Worm (Caenorhabditis elegans) whole organism, L4 larva: ENCODE data around the gene mesp-1.
A peak's percentile ranks its signal among the peaks of the same experiment; 100 is the strongest.

Experiments used
- R02D3.7 ChIP-seq: fragments of 150-350 bp; sonication (generic microtip); optimal IDR thresholded peaks from 3 replicates; lab custom pipeline; 2014; ENCODE audit warnings: missing biosample characterization, missing genetic modification characterization
- T26A8.4 ChIP-seq: fragments of 200-800 bp; sonication (Bioruptor generic); IDR thresholded peaks from 2 replicates; pipeline ENCODE4 v1.3.6; 2022; ENCODE audit warnings: missing genetic modification characterization, missing compliant biosample characterization
- Y105C5A.15 ChIP-seq: fragments of 200-800 bp; sonication (Bioruptor generic); IDR thresholded peaks from 2 replicates; pipeline ENCODE4 v1.3.6; 2022; ENCODE audit warnings: missing genetic modification characterization, missing compliant biosample characterization
- Y48G9A.11 ChIP-seq: fragments of 200-800 bp; sonication (Bioruptor generic); IDR thresholded peaks from 2 replicates; pipeline ENCODE4 v1.3.6; 2022; ENCODE audit warnings: missing genetic modification reagents, missing genetic modification characterization, missing compliant biosample characterization
- Y75B8A.6 ChIP-seq: fragments of 200-800 bp; sonication (Bioruptor generic); IDR thresholded peaks from 2 replicates; pipeline ENCODE4 v1.3.6; 2022; ENCODE audit warnings: missing genetic modification reagents, missing genetic modification characterization, missing compliant biosample characterization
- ZK546.5 ChIP-seq, 2 experiments: sonication (generic microtip); optimal IDR thresholded peaks; 2 replicates each; lab custom pipeline; 2017; ENCODE audit warnings: missing biosample characterization in 2 of 2, missing genetic modification characterization in 2 of 2
- aly-2 ChIP-seq: sonication (generic microtip); optimal IDR thresholded peaks from 2 replicates; lab custom pipeline; 2018; ENCODE audit warnings: missing biosample characterization, missing genetic modification characterization
- ama-1 ChIP-seq: fragments of 150-350 bp; optimal IDR thresholded peaks from 2 replicates; lab custom pipeline; 2014; ENCODE audit warnings: inconsistent platforms, mixed read lengths
- ceh-32 ChIP-seq: sonication (generic microtip); optimal IDR thresholded peaks from 2 replicates; lab custom pipeline; 2016; ENCODE audit warnings: mild to moderate bottlenecking, missing genetic modification characterization, missing compliant biosample characterization; ENCODE audit not compliant: poor library complexity
- ceh-44 ChIP-seq: fragments of 200-800 bp; sonication (Bioruptor generic); IDR thresholded peaks from 2 replicates; pipeline ENCODE4 v1.3.6; 2022; ENCODE audit warnings: missing genetic modification reagents, missing genetic modification characterization, missing compliant biosample characterization
- ceh-62 ChIP-seq: sonication (generic microtip); optimal IDR thresholded peaks from 2 replicates; lab custom pipeline; 2017; ENCODE audit warnings: missing biosample characterization, missing genetic modification characterization
- ctbp-1 ChIP-seq: fragments of 200-800 bp; sonication (Bioruptor generic); IDR thresholded peaks from 2 replicates; pipeline ENCODE4 v1.3.6; 2022; ENCODE audit warnings: missing genetic modification reagents, missing genetic modification characterization, missing compliant biosample characterization
- daf-12 ChIP-seq: fragments of 150-350 bp; optimal IDR thresholded peaks from 2 replicates; lab custom pipeline; 2014; ENCODE audit warnings: missing biosample characterization, missing genetic modification reagents, missing genetic modification characterization
- daf-16 ChIP-seq, 3 experiments: sonication (generic microtip); optimal IDR thresholded peaks; 2 replicates each; lab custom pipeline; 2016 to 2017; ENCODE audit warnings: missing genetic modification characterization in 3 of 3, missing genetic modification reagents in 3 of 3, mild to moderate bottlenecking in 2 of 3, missing compliant biosample characterization in 2 of 3, missing biosample characterization in 1 of 3, moderate library complexity in 1 of 3
- daf-8 ChIP-seq: fragments of 200-800 bp; sonication (Bioruptor generic); IDR thresholded peaks from 2 replicates; pipeline ENCODE4 v1.3.6; 2022; ENCODE audit warnings: missing genetic modification characterization, missing compliant biosample characterization
- dmd-9 ChIP-seq: fragments of 200-800 bp; sonication (Bioruptor generic); IDR thresholded peaks from 2 replicates; pipeline ENCODE4 v1.3.6; 2022; ENCODE audit warnings: missing genetic modification reagents, missing genetic modification characterization, missing compliant biosample characterization
- hlh-11 ChIP-seq: fragments of 200-800 bp; sonication (Bioruptor generic); optimal IDR thresholded peaks from 2 replicates; lab custom pipeline; 2018; ENCODE audit warnings: mild to moderate bottlenecking, missing genetic modification characterization, missing compliant biosample characterization
- hmg-1.1 ChIP-seq: fragments of 200-800 bp; sonication (Bioruptor generic); IDR thresholded peaks from 2 replicates; pipeline ENCODE4 v1.3.6; 2022; ENCODE audit warnings: missing genetic modification reagents, missing genetic modification characterization, missing compliant biosample characterization
- jun-1 ChIP-seq: fragments of 150-350 bp; optimal IDR thresholded peaks from 2 replicates; lab custom pipeline; 2014; ENCODE audit warnings: missing biosample characterization, missing genetic modification reagents, missing genetic modification characterization
- lim-7 ChIP-seq: fragments of 200-800 bp; sonication (Bioruptor generic); IDR thresholded peaks from 2 replicates; pipeline ENCODE4 v1.3.6; 2022; ENCODE audit warnings: missing genetic modification characterization, missing compliant biosample characterization
- madf-5 ChIP-seq, 2 experiments: fragments of 200-800 bp; sonication (Bioruptor generic); IDR thresholded peaks; 2 replicates each; pipeline ENCODE4 v1.3.6; 2022; ENCODE audit warnings: missing compliant biosample characterization in 2 of 2, missing genetic modification characterization in 2 of 2
- mep-1 ChIP-seq: fragments of 150-350 bp; sonication (generic microtip); optimal IDR thresholded peaks from 3 replicates; lab custom pipeline; 2014; ENCODE audit warnings: missing biosample characterization, missing genetic modification characterization
- mes-2 ChIP-seq: sonication (generic microtip); optimal IDR thresholded peaks from 2 replicates; lab custom pipeline; 2016; ENCODE audit warnings: missing genotype, mild to moderate bottlenecking, missing genetic modification characterization, missing compliant biosample characterization; ENCODE audit not compliant: poor library complexity, severe bottlenecking
- mxl-2 ChIP-seq: fragments of 200-800 bp; sonication (Bioruptor generic); conservative IDR thresholded peaks from 2 replicates; pipeline ENCODE4 v1.3.6; 2022; ENCODE audit warnings: missing genetic modification reagents, missing genetic modification characterization, missing compliant biosample characterization
- nhr-10 ChIP-seq: fragments of 150-350 bp; optimal IDR thresholded peaks from 2 replicates; lab custom pipeline; 2014; ENCODE audit warnings: missing biosample characterization, missing genetic modification characterization
- nhr-11 ChIP-seq: fragments of 150-350 bp; optimal IDR thresholded peaks from 2 replicates; lab custom pipeline; 2014; ENCODE audit warnings: missing biosample characterization, missing genetic modification characterization
- nhr-111 ChIP-seq: fragments of 200-800 bp; sonication (Bioruptor generic); optimal IDR thresholded peaks from 2 replicates; lab custom pipeline; 2018; ENCODE audit warnings: mild to moderate bottlenecking, missing genetic modification characterization, missing compliant biosample characterization
- nhr-237 ChIP-seq: sonication (generic microtip); optimal IDR thresholded peaks from 2 replicates; lab custom pipeline; 2017; ENCODE audit warnings: missing biosample characterization, missing genetic modification characterization
- nhr-28 ChIP-seq: fragments of 150-350 bp; optimal IDR thresholded peaks from 2 replicates; lab custom pipeline; 2014; ENCODE audit warnings: missing biosample characterization, missing genetic modification characterization
- nhr-48 ChIP-seq: sonication (generic microtip); optimal IDR thresholded peaks from 2 replicates; lab custom pipeline; 2016; ENCODE audit warnings: mild to moderate bottlenecking, missing genetic modification characterization, missing compliant biosample characterization
- nhr-6 ChIP-seq: fragments of 150-350 bp; optimal IDR thresholded peaks from 2 replicates; lab custom pipeline; 2014; ENCODE audit warnings: missing biosample characterization, missing genetic modification characterization
- php-3 ChIP-seq: fragments of 200-800 bp; sonication (Bioruptor generic); IDR thresholded peaks from 2 replicates; pipeline ENCODE4 v1.3.6; 2022; ENCODE audit warnings: missing genetic modification reagents, missing genetic modification characterization, missing compliant biosample characterization
- saeg-2 ChIP-seq: fragments of 200-800 bp; sonication (Bioruptor generic); IDR thresholded peaks from 2 replicates; pipeline ENCODE4 v1.3.6; 2022; ENCODE audit warnings: missing genetic modification reagents, missing genetic modification characterization, missing compliant biosample characterization
- sdz-12 ChIP-seq: fragments of 200-800 bp; sonication (Bioruptor generic); optimal IDR thresholded peaks from 2 replicates; lab custom pipeline; 2018; ENCODE audit warnings: mild to moderate bottlenecking, missing genetic modification characterization, missing compliant biosample characterization
- spr-1 ChIP-seq: sonication (generic microtip); optimal IDR thresholded peaks from 2 replicates; lab custom pipeline; 2016; ENCODE audit warnings: mild to moderate bottlenecking, missing genetic modification characterization, missing compliant biosample characterization
- spr-3 ChIP-seq: fragments of 200-800 bp; sonication (Bioruptor generic); optimal IDR thresholded peaks from 2 replicates; lab custom pipeline; 2018; ENCODE audit warnings: mild to moderate bottlenecking, missing genetic modification characterization, missing compliant biosample characterization
- tag-97 ChIP-seq: fragments of 200-800 bp; sonication (Bioruptor generic); IDR thresholded peaks from 2 replicates; pipeline ENCODE4 v1.3.6; 2022; ENCODE audit warnings: missing genetic modification characterization, missing compliant biosample characterization
- unc-39 ChIP-seq: sonication (generic microtip); optimal IDR thresholded peaks from 2 replicates; lab custom pipeline; 2017; ENCODE audit warnings: missing biosample characterization, missing genetic modification characterization
- unc-62 ChIP-seq, 3 experiments: fragments of 150-350 bp in 1 of 3; sonication (generic microtip); optimal IDR thresholded peaks in 2 of 3; peaks in 1 of 3; 1 replicate in 1 of 3; 2 replicates in 2 of 3; lab custom pipeline; 2014 to 2017; ENCODE audit warnings: missing biosample characterization in 3 of 3, missing genetic modification characterization in 3 of 3, missing genetic modification reagents in 3 of 3, missing genotype in 1 of 3
- vab-7 ChIP-seq: fragments of 200-800 bp; sonication (Bioruptor generic); IDR thresholded peaks from 2 replicates; pipeline ENCODE4 v1.3.6; 2022; ENCODE audit warnings: missing genetic modification reagents, missing genetic modification characterization, missing compliant biosample characterization
- zip-2 ChIP-seq: fragments of 150-350 bp; optimal IDR thresholded peaks from 2 replicates; lab custom pipeline; 2014; ENCODE audit warnings: missing biosample characterization, missing genetic modification characterization
- ztf-7 ChIP-seq: fragments of 150-350 bp; optimal IDR thresholded peaks from 2 replicates; lab custom pipeline; 2014; ENCODE audit warnings: missing biosample characterization, missing genetic modification characterization

Gene mesp-1

ce11 chrIV:8475030-8475679, 24.0 kb upstream of the mesp-1 start (continued):
- TF ChIP-seq ama-1 (lab: Kevin White, UChicago) (no peak), ceh-32 (no peak), php-3 (peak; percentile 73), hmg-1.1 (GFP tag; lab: Robert Waterston, UW) (no peak), nhr-28 (peak; percentile 82), ztf-7 (tag; lab: Kevin White, UChicago) (no peak), unc-62 (GFP tag; optimal IDR thresholded peaks at IDR 0.05 in 1 of 2; lab: Kevin White, UChicago) (peak in 1 of 2 experiments; percentile 96), unc-62 (tag; optimal IDR thresholded peaks at IDR 0.05; lab: Kevin White, UChicago) (no peak), mes-2 (tag; lab: Kevin White, UChicago) (no peak), ceh-62 (no peak)

- TF ChIP-seq madf-5 (GFP tag; IDR thresholded peaks at IDR 0.05; lab: Robert Waterston, UW) (no peak), spr-1 (tag; lab: Kevin White, UChicago) (no peak), R02D3.7 (tag; lab: Kevin White, UChicago) (no peak), aly-2 (tag; lab: Kevin White, UChicago) (no peak), dmd-9 (GFP tag; lab: Robert Waterston, UW) (no peak), mxl-2 (GFP tag; lab: Robert Waterston, UW) (no peak), nhr-10 (tag; lab: Kevin White, UChicago) (no peak), mes-2 (tag; lab: Kevin White, UChicago) (no peak), ctbp-1 (GFP tag; lab: Robert Waterston, UW) (no peak), saeg-2 (GFP tag; lab: Robert Waterston, UW) (no peak), sdz-12 (GFP tag; lab: Kevin White, UChicago) (no peak), spr-3 (no peak), hmg-1.1 (GFP tag; lab: Robert Waterston, UW) (0 out of 2 replicates have a peak, but pooled peaks have one; percentile 20), mep-1 (tag; lab: Kevin White, UChicago) (no peak), nhr-11 (tag; lab: Kevin White, UChicago) (peak; percentile 30), daf-12 (tag; lab: Kevin White, UChicago) (no peak), Y105C5A.15 (GFP tag; lab: Robert Waterston, UW) (no peak), ama-1 (lab: Kevin White, UChicago) (no peak), jun-1 (tag; lab: Kevin White, UChicago) (no peak), zip-2 (no peak), ceh-44 (GFP tag; lab: Robert Waterston, UW) (no peak), nhr-6 (tag; lab: Kevin White, UChicago) (no peak), daf-16 (GFP tag; optimal IDR thresholded peaks at IDR 0.05; lab: Kevin White, UChicago) (peak in 1 of 2 experiments; percentile 14), daf-16 (tag; optimal IDR thresholded peaks at IDR 0.05; lab: Kevin White, UChicago) (no peak), hlh-11 (tag; lab: Kevin White, UChicago) (peak; percentile 8)
Measured at ce11 chrIV:8476166-8476565, 22.9 kb upstream of the mesp-1 start.

ce11 chrIV:8476880-8477279, 22.2 kb upstream of the mesp-1 start, which contains the start of gene spp-10:
Gene spp-10 (plus strand): TSS chrIV:8477180.
- TF ChIP-seq vab-7 (GFP tag; lab: Robert Waterston, UW) (no peak), mep-1 (tag; lab: Kevin White, UChicago) (no peak), Y48G9A.11 (GFP tag; lab: Robert Waterston, UW) (no peak), ZK546.5 (tag; optimal IDR thresholded peaks at IDR 0.05; lab: Kevin White, UChicago) (no peak), daf-16 (GFP tag; optimal IDR thresholded peaks at IDR 0.05; lab: Kevin White, UChicago) (peak in 1 of 2 experiments; percentile 3), daf-16 (tag; optimal IDR thresholded peaks at IDR 0.05; lab: Kevin White, UChicago) (no peak)

- no peak for TF ChIP-seq daf-8
- TF ChIP-seq nhr-28 = no peak
- TF ChIP-seq nhr-48 (tag; lab: Kevin White, UChicago) = no peak
- 0 out of 2 replicates have a peak, but pooled peaks have one; percentile 15 for TF ChIP-seq Y75B8A.6 (GFP tag; lab: Robert Waterston, UW)
- no peak for TF ChIP-seq ceh-44 (GFP tag; lab: Robert Waterston, UW)
- TF ChIP-seq unc-39 (tag; lab: Kevin White, UChicago) = no peak
- TF ChIP-seq tag-97 (GFP tag; lab: Robert Waterston, UW) = no peak
- TF ChIP-seq saeg-2 (GFP tag; lab: Robert Waterston, UW) = no peak
- no peak for TF ChIP-seq nhr-111 (GFP tag; lab: Kevin White, UChicago)
- 0 out of 2 replicates have a peak, but pooled peaks have one; percentile 60 for TF ChIP-seq T26A8.4 (GFP tag; lab: Robert Waterston, UW)
- 0 out of 2 replicates have a peak, but pooled peaks have one; percentile 24 for TF ChIP-seq lim-7 (GFP tag; lab: Robert Waterston, UW)
- TF ChIP-seq nhr-237 (tag; lab: Kevin White, UChicago) = no peak
- TF ChIP-seq daf-16 (GFP tag; optimal IDR thresholded peaks at IDR 0.05; lab: Kevin White, UChicago) = peak in 1 of 2 experiments; percentile 78
- no peak for TF ChIP-seq daf-16 (tag; optimal IDR thresholded peaks at IDR 0.05; lab: Kevin White, UChicago)
Measured at ce11 chrIV:8478516-8478915, 20.6 kb upstream of the mesp-1 start.
